Fruit fly (Drosophila melanogaster): ENCODE measurements around the gene alpha-Man-Ib.
A peak's percentile ranks its signal among the peaks of the same experiment; 100 is the strongest.

The alpha-Man-Ib gene

DNA sequence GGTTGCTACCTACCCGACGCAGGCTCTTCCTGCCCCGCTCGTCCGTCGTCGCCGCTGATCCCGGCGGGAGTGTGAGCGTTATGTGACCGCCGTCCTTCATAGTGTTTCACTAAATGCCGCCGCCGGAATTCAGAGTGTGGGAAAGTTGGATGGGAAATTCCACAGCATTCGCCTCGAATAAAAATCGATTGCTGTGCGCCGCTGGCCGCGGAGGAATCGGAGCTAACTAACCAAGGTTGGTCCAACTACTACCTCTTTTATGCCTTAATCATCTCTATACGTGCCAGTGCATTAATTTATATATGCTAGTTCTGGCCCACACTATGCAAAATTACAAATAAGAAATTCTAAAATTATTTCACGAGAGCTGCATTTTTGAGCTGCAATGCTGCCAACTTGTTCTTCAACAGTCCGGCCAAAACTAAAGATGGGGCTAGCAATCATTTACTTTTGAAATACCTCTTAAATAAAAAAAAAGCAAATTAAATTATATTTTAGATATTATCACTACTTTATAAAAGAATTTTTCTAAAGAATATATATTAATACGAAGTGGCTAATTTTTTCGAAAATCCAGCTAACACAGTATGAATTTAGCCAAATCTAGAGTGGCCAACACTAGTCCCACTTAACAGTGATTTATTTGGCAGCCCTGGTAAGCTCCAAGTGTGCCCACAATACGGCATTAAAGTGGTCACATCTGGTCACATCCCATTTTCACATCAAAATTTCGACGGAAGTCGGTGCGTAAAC is at the start of gene alpha-Man-Ib, which contains the start of gene Pdhb (continued):
- TF ChIP-seq bowl (GFP tag; IDR thresholded peaks at IDR 0.05) (no peak), CG4730 (GFP tag; IDR thresholded peaks at IDR 0.05) (peak; percentile 65), CG8281 (tag; optimal IDR thresholded peaks at IDR 0.05) (no peak), tx (GFP tag; optimal IDR thresholded peaks at IDR 0.05) (no peak), MESR4 (GFP tag; optimal IDR thresholded peaks at IDR 0.05) (peak; percentile 4), ATbp (GFP tag; optimal IDR thresholded peaks at IDR 0.05) (peak; percentile 49), Hand (GFP tag; optimal IDR thresholded peaks at IDR 0.05) (no peak), Sry-β (GFP tag; optimal IDR thresholded peaks at IDR 0.05) (peak; percentile 94), CG30403 (GFP tag; optimal IDR thresholded peaks at IDR 0.05) (peak; percentile 89), pum (GFP tag; optimal IDR thresholded peaks at IDR 0.05) (peak; percentile 62), Neu2 (GFP tag; optimal IDR thresholded peaks at IDR 0.05; ENCODE audit: borderline replicate concordance) (no peak), lilli (GFP tag; optimal IDR thresholded peaks at IDR 0.05) (peak; percentile 80), trem (tag; optimal IDR thresholded peaks at IDR 0.05) (peak; percentile 99), luna (GFP tag; optimal IDR thresholded peaks at IDR 0.05) (no peak), vfl (GFP tag; optimal IDR thresholded peaks at IDR 0.05) (peak; percentile 26), slp2 (GFP tag; optimal IDR thresholded peaks at IDR 0.05) (peak; percentile 10), tll (GFP tag; optimal IDR thresholded peaks at IDR 0.05) (no peak), nerfin-1 (tag; optimal IDR thresholded peaks at IDR 0.05) (peak; percentile 84), Taf1 (GFP tag; IDR thresholded peaks at IDR 0.05) (peak; percentile 58), ken (GFP tag; IDR thresholded peaks at IDR 0.05) (peak; percentile 77), CG11398 (GFP tag; optimal IDR thresholded peaks at IDR 0.05) (no peak), al (GFP tag; IDR thresholded peaks at IDR 0.05) (peak; percentile 85), CG9876 (GFP tag; optimal IDR thresholded peaks at IDR 0.05) (peak; percentile 59), Gug (GFP tag; IDR thresholded peaks at IDR 0.05) (peak; percentile 84; the same call in 3 of the 4 replicates), bigmax (GFP tag; optimal IDR thresholded peaks at IDR 0.05) (no peak), CG7745 (tag; optimal IDR thresholded peaks at IDR 0.05) (no peak), emc (GFP tag; optimal IDR thresholded peaks at IDR 0.05) (no peak), CG2129 (GFP tag; IDR thresholded peaks at IDR 0.05; ENCODE audit: partially characterized antibody) (no peak), CG11723 (GFP tag; optimal IDR thresholded peaks at IDR 0.05) (peak; percentile 24), CG12942 (GFP tag; optimal IDR thresholded peaks at IDR 0.05) (peak; percentile 83), CG30020 (tag; optimal IDR thresholded peaks at IDR 0.05) (peak; percentile 76), HLH3B (GFP tag; IDR thresholded peaks at IDR 0.05) (peak; percentile 70; the same call in 1 of the 2 replicates), pb (GFP tag; optimal IDR thresholded peaks at IDR 0.05) (no peak), Bdp1 (GFP tag; optimal IDR thresholded peaks at IDR 0.05) (no peak), CG8388 (GFP tag; optimal IDR thresholded peaks at IDR 0.05) (peak; percentile 67), Bgb (GFP tag; IDR thresholded peaks at IDR 0.05; ENCODE audit: partially characterized antibody) (no peak), eve (GFP tag; optimal IDR thresholded peaks at IDR 0.05) (no peak), Ada2b (GFP tag; IDR thresholded peaks at IDR 0.05) (peak; percentile 71), Hmx (GFP tag; optimal IDR thresholded peaks at IDR 0.05) (no peak), Nf-YC (tag; optimal IDR thresholded peaks at IDR 0.05) (peak; percentile 75), sens-2 (GFP tag; IDR thresholded peaks at IDR 0.05) (peak; percentile 57; the same call in 1 of the 2 replicates), CG6254 (GFP tag; optimal IDR thresholded peaks at IDR 0.05) (no peak), ab (GFP tag; optimal IDR thresholded peaks at IDR 0.05) (no peak), Awh (GFP tag; IDR thresholded peaks at IDR 0.05) (peak; percentile 43; the same call in 1 of the 2 replicates), toy (GFP tag; IDR thresholded peaks at IDR 0.05) (no peak), CG10274 (GFP tag; optimal IDR thresholded peaks at IDR 0.05) (peak; percentile 23), pho (GFP tag; optimal IDR thresholded peaks at IDR 0.05) (peak; percentile 58), CG15601 (tag; optimal IDR thresholded peaks at IDR 0.05) (peak; percentile 81), CG2678 (tag; optimal IDR thresholded peaks at IDR 0.05) (peak; percentile 84), shn (GFP tag; optimal IDR thresholded peaks at IDR 0.05) (peak; percentile 29)
